Fruit fly (Drosophila melanogaster): Measurements from ENCODE around the gene Ddr.

The Ddr gene

DNA sequence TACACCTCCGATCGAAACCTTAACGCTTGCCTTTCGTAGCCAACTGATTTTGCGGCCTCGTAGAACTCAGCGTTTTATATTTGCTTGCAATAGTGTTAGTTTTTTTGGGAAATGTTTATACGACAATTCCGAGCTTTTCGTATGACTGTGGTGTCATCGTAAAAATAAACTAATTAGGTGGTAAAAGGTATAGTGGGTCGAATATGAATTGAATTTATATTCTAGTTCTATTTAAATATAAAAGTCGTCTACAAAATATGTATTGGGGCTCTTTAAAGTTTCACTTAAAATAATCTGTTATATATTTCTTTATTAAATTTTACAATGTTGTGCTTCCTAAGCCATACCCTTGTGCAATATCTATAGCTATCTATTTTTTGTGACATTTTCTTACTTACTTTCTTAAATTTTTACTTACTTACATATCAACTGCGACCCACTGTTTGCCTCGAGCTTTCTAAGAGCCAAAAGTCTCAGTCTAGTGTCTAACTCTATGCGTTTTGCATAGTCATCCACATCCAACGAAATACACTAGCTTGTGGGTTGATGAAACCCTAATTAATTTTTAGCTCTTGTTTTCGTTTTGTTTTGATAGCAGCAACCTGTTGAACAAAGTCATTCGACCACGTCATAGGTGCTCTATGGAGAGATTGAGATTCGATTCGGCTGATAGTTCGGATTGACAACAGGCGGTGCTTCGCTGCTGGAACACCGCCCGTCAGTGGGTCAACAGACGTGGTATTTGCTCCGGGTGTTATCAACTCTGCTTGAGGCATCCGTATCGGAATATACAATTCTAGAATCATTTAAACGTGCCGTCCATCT is 98.3 kb downstream of the Ddr start, which contains the start of gene CG9498 (continued):
- TF ChIP-seq Oli (tag; optimal IDR thresholded peaks at IDR 0.05) (peak; percentile 79), her (GFP tag; optimal IDR thresholded peaks at IDR 0.05) (no peak), pan (optimal IDR thresholded peaks at IDR 0.05) (no peak), pan (GFP tag; optimal IDR thresholded peaks at IDR 0.05 in 1 of 2, IDR thresholded peaks at IDR 0.05 in 1 of 2) (peak in 1 of 2 experiments; percentile 86), CG18476 (GFP tag; optimal IDR thresholded peaks at IDR 0.05) (peak; percentile 49), CG8290 (GFP tag; optimal IDR thresholded peaks at IDR 0.05) (peak; percentile 21), CG8290 (tag; optimal IDR thresholded peaks at IDR 0.05) (peak in 1 of 2 experiments; percentile 9), CG11398 (GFP tag; optimal IDR thresholded peaks at IDR 0.05) (no peak), ttk (GFP tag; IDR thresholded peaks at IDR 0.05) (peak; percentile 62), fd64A (GFP tag; optimal IDR thresholded peaks at IDR 0.05) (no peak), CG9437 (GFP tag; optimal IDR thresholded peaks at IDR 0.05) (peak; percentile 72), CG17912 (GFP tag; optimal IDR thresholded peaks at IDR 0.05) (no peak), otp (GFP tag; IDR thresholded peaks at IDR 0.05) (no peak), CG4854 (GFP tag; optimal IDR thresholded peaks at IDR 0.05) (no peak), chm (GFP tag; IDR thresholded peaks at IDR 0.05) (peak; percentile 37; the same call in 1 of the 2 replicates), CG17802 (tag; optimal IDR thresholded peaks at IDR 0.05) (no peak), Sin3A (optimal IDR thresholded peaks at IDR 0.05) (no peak), abd-A (tag; optimal IDR thresholded peaks at IDR 0.05) (no peak), trh (GFP tag; optimal IDR thresholded peaks at IDR 0.05) (no peak), Fer3 (tag; optimal IDR thresholded peaks at IDR 0.05) (peak; percentile 92), CkIIα-i1 (GFP tag; IDR thresholded peaks at IDR 0.05) (no peak), Opbp (GFP tag; IDR thresholded peaks at IDR 0.05; ENCODE audit: partially characterized antibody) (no peak), CG10979 (tag; optimal IDR thresholded peaks at IDR 0.05) (peak; percentile 62), lov (optimal IDR thresholded peaks at IDR 0.05) (no peak), lov (GFP tag; IDR thresholded peaks at IDR 0.05) (0 out of 3 replicates have a peak, but pooled peaks have one; percentile 45), CG11696 (GFP tag; IDR thresholded peaks at IDR 0.05) (peak; percentile 64), Hr78 (GFP tag; optimal IDR thresholded peaks at IDR 0.05) (no peak), CG12299 (tag; optimal IDR thresholded peaks at IDR 0.05) (peak; percentile 79), CG18599 (GFP tag; optimal IDR thresholded peaks at IDR 0.05) (peak; percentile 96), dan (GFP tag; IDR thresholded peaks at IDR 0.05) (no peak), CG1792 (GFP tag; optimal IDR thresholded peaks at IDR 0.05) (no peak), ap (GFP tag; IDR thresholded peaks at IDR 0.05) (peak; percentile 30; the same call in 1 of the 2 replicates), p53 (GFP tag; optimal IDR thresholded peaks at IDR 0.05) (no peak), Abd-B (GFP tag; optimal IDR thresholded peaks at IDR 0.05) (peak; percentile 66), CG9215 (GFP tag; IDR thresholded peaks at IDR 0.05) (peak; percentile 86), lab (GFP tag; optimal IDR thresholded peaks at IDR 0.05) (peak; percentile 96), rib (GFP tag; IDR thresholded peaks at IDR 0.05) (no peak), CG7839 (tag; optimal IDR thresholded peaks at IDR 0.05) (peak; percentile 93), CG6854 (GFP tag; optimal IDR thresholded peaks at IDR 0.05) (peak; percentile 91), br (optimal IDR thresholded peaks at IDR 0.05) (no peak), mld (GFP tag; IDR thresholded peaks at IDR 0.05; ENCODE audit: partially characterized antibody) (no peak), gfzf (GFP tag; optimal IDR thresholded peaks at IDR 0.05) (no peak), CG12942 (GFP tag; optimal IDR thresholded peaks at IDR 0.05) (peak; percentile 14), CG4328 (GFP tag; optimal IDR thresholded peaks at IDR 0.05) (peak; percentile 78), CG8944 (GFP tag; optimal IDR thresholded peaks at IDR 0.05) (no peak), Dfd (GFP tag; optimal IDR thresholded peaks at IDR 0.05) (no peak), CG3838 (GFP tag; optimal IDR thresholded peaks at IDR 0.05) (no peak), CG4360 (GFP tag; IDR thresholded peaks at IDR 0.05) (no peak), dpn (GFP tag; optimal IDR thresholded peaks at IDR 0.05) (peak; percentile 18 to 51), Six4 (GFP tag; optimal IDR thresholded peaks at IDR 0.05) (peak; percentile 48)

All from whole organism, embryonic.